Fruit fly (Drosophila melanogaster): Measurements from ENCODE around the gene TfIIEalpha.
A peak's percentile ranks its signal among the peaks of the same experiment; 100 is the strongest.

Gene TfIIEalpha

dm6 chr3L:11721498-11721946 is 39.7 kb downstream of the TfIIEalpha start (continued):
- no peak for TF ChIP-seq tap (tag; optimal IDR thresholded peaks at IDR 0.05)
- TF ChIP-seq sob (GFP tag; IDR thresholded peaks at IDR 0.05) = 0 out of 2 replicates have a peak, but pooled peaks have one; percentile 6
- no peak for TF ChIP-seq E2f1 (GFP tag; IDR thresholded peaks at IDR 0.05)
- TF ChIP-seq Atf6 (GFP tag; IDR thresholded peaks at IDR 0.05) = no peak
- no peak for TF ChIP-seq Lhr (GFP tag; optimal IDR thresholded peaks at IDR 0.05)
- TF ChIP-seq CG14441 (GFP tag; IDR thresholded peaks at IDR 0.05) = peak; percentile 46
- no peak for TF ChIP-seq twi (tag; optimal IDR thresholded peaks at IDR 0.05)
- TF ChIP-seq Drgx (GFP tag; IDR thresholded peaks at IDR 0.05) = no peak
- no peak for TF ChIP-seq CG11093 (GFP tag; IDR thresholded peaks at IDR 0.05)
- TF ChIP-seq tin (GFP tag; optimal IDR thresholded peaks at IDR 0.05) = no peak
- no peak for TF ChIP-seq jumu (GFP tag; optimal IDR thresholded peaks at IDR 0.05)
- no peak for TF ChIP-seq Dek (tag; optimal IDR thresholded peaks at IDR 0.05)
- TF ChIP-seq CG15269 (tag; optimal IDR thresholded peaks at IDR 0.05) = peak; percentile 24
- no peak for TF ChIP-seq Optix (GFP tag; IDR thresholded peaks at IDR 0.05)
- TF ChIP-seq hth (optimal IDR thresholded peaks at IDR 0.05) = no peak
- no peak for TF ChIP-seq Dad (GFP tag; optimal IDR thresholded peaks at IDR 0.05)
- TF ChIP-seq seq (GFP tag; IDR thresholded peaks at IDR 0.05) = no peak
- peak; percentile 12 for TF ChIP-seq CG30403 (GFP tag; optimal IDR thresholded peaks at IDR 0.05)
- TF ChIP-seq dmrt11E (tag; optimal IDR thresholded peaks at IDR 0.05) = no peak
- TF ChIP-seq CG14667 (GFP tag; IDR thresholded peaks at IDR 0.05) = no peak
- TF ChIP-seq CG3995 (GFP tag; optimal IDR thresholded peaks at IDR 0.05) = no peak
- no peak for TF ChIP-seq ewg (GFP tag; optimal IDR thresholded peaks at IDR 0.05)
- TF ChIP-seq CG3281 (GFP tag; optimal IDR thresholded peaks at IDR 0.05) = peak; percentile 20
- peak; percentile 8 for TF ChIP-seq Fer1 (GFP tag; optimal IDR thresholded peaks at IDR 0.05)
- TF ChIP-seq Sry-δ (GFP tag; optimal IDR thresholded peaks at IDR 0.05) = no peak
- no peak for TF ChIP-seq CG17568 (GFP tag; optimal IDR thresholded peaks at IDR 0.05)
- TF ChIP-seq Scr (GFP tag; IDR thresholded peaks at IDR 0.05; ENCODE audit: partially characterized antibody) = no peak
- TF ChIP-seq CG10267 (tag; optimal IDR thresholded peaks at IDR 0.05) = no peak
- TF ChIP-seq bowl (GFP tag; IDR thresholded peaks at IDR 0.05) = no peak
- 0 out of 3 replicates have a peak, but pooled peaks have one; percentile 51 for TF ChIP-seq CG11456 (GFP tag; IDR thresholded peaks at IDR 0.05)
- TF ChIP-seq zfh2 (GFP tag; optimal IDR thresholded peaks at IDR 0.05) = peak; percentile 7
- peak; percentile 4; the same call in 1 of the 2 replicates for TF ChIP-seq lmd (GFP tag; IDR thresholded peaks at IDR 0.05)
- peak; percentile 54; the same call in 1 of the 2 replicates for TF ChIP-seq Xrp1 (GFP tag; IDR thresholded peaks at IDR 0.05)
- TF ChIP-seq Gug (GFP tag; IDR thresholded peaks at IDR 0.05) = no peak
- peak; percentile 38 for TF ChIP-seq CG7839 (tag; optimal IDR thresholded peaks at IDR 0.05)
- no peak for TF ChIP-seq Vsx1 (GFP tag; optimal IDR thresholded peaks at IDR 0.05)
- no peak for TF ChIP-seq her (GFP tag; optimal IDR thresholded peaks at IDR 0.05)
- TF ChIP-seq CG8290 (GFP tag; optimal IDR thresholded peaks at IDR 0.05) = no peak
- TF ChIP-seq CG8290 (tag; optimal IDR thresholded peaks at IDR 0.05) = peak in 1 of 2 experiments; percentile 36
- no peak for TF ChIP-seq CG4282 (GFP tag; optimal IDR thresholded peaks at IDR 0.05)
- no peak for TF ChIP-seq CG1792 (GFP tag; optimal IDR thresholded peaks at IDR 0.05)
- no peak for TF ChIP-seq CkIIα-i1 (GFP tag; IDR thresholded peaks at IDR 0.05)
- no peak for TF ChIP-seq nmo (GFP tag; optimal IDR thresholded peaks at IDR 0.05)
- TF ChIP-seq CG34376 (GFP tag; optimal IDR thresholded peaks at IDR 0.05) = no peak
- TF ChIP-seq Rx (GFP tag; IDR thresholded peaks at IDR 0.05) = no peak
- no peak for TF ChIP-seq CG8944 (GFP tag; optimal IDR thresholded peaks at IDR 0.05)
- TF ChIP-seq inv (GFP tag; IDR thresholded peaks at IDR 0.05; ENCODE audit: partially characterized antibody) = no peak
- TF ChIP-seq row (GFP tag; IDR thresholded peaks at IDR 0.05) = peak; percentile 82
- peak; percentile 56 for TF ChIP-seq Rfx (GFP tag; IDR thresholded peaks at IDR 0.05)
- TF ChIP-seq pan (optimal IDR thresholded peaks at IDR 0.05) = no peak
- no peak for TF ChIP-seq pan (GFP tag; optimal IDR thresholded peaks at IDR 0.05 in 1 of 2, IDR thresholded peaks at IDR 0.05 in 1 of 2)
- TF ChIP-seq CG2129 (GFP tag; IDR thresholded peaks at IDR 0.05; ENCODE audit: partially characterized antibody) = no peak
- TF ChIP-seq CG6272 (GFP tag; IDR thresholded peaks at IDR 0.05) = no peak

All from whole organism, embryonic.